Fruit fly (Drosophila melanogaster): ENCODE measurements around the gene CG9331.

CG9331 gene

DNA sequence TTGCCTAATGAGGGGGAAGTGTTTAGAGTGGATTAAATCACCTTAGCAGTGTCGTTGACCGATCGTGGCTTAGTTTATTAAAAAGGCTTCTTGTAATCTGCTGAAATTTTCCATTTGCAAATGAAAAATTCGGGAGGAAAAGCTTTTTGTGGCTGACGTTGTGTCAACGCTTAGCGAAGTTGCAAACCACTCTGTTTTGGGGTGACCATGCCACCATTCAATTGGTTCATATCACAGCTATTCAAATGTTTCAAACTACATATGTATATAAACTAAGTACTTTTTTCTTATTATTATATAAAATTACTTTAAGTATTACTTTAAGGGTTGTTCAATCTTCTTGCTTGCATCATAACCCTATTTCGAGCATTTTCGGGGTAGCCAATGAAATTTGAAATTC is 29.0 kb downstream of the CG9331 start (continued):
- TF ChIP-seq cg (GFP tag; optimal IDR thresholded peaks at IDR 0.05) (peak; percentile 36), Med (GFP tag) (peak; percentile 39), Dip2 (GFP tag; IDR thresholded peaks at IDR 0.05) (no peak), ro (GFP tag; IDR thresholded peaks at IDR 0.05) (no peak), Ets97D (GFP tag; optimal IDR thresholded peaks at IDR 0.05) (no peak), kni (GFP tag; optimal IDR thresholded peaks at IDR 0.05) (no peak)

DNA sequence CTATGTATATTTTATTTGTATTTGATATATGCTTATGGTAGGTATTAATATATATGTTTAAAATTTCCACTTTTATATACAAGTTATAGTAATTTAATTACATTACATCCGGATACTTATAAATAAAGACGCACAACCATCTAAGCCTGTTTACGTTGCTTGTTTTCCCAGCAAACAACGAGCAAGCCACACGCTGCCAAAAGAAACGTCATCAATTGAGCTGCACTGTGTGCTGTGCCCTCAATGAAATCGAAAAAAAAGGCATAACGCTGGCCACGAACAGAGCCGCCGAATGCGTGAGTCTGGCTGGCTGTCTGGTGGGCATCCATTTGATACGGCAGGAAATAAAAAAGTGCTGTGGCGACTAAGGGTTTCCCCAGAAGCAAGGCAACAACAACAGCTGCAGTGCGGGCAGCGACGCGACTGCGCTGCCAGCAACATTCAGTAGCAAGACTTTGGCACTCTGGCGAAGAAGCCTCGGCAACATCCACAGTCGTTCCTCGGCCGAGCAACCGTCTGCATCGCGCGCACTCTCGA is 29.5 kb downstream of the CG9331 start, which contains the start of gene twit:
Gene twit, plus strand, starts transcription at position 487 of the 537 bp plus-strand sequence.
- TF ChIP-seq MESR4 (GFP tag; optimal IDR thresholded peaks at IDR 0.05) (no peak), CG4707 (GFP tag; optimal IDR thresholded peaks at IDR 0.05) (peak; percentile 17), Ets65A (GFP tag) (peak; percentile 52), CG6654 (GFP tag; optimal IDR thresholded peaks at IDR 0.05) (no peak), Fer3 (tag; optimal IDR thresholded peaks at IDR 0.05) (no peak), CG9817 (tag; optimal IDR thresholded peaks at IDR 0.05) (no peak), CG17359 (tag; optimal IDR thresholded peaks at IDR 0.05) (peak; percentile 14), Ets97D (GFP tag; optimal IDR thresholded peaks at IDR 0.05) (no peak), sqz (GFP tag; optimal IDR thresholded peaks at IDR 0.05) (no peak), CG18011 (GFP tag; optimal IDR thresholded peaks at IDR 0.05) (no peak), CG11695 (GFP tag; IDR thresholded peaks at IDR 0.05) (no peak), Mrtf (GFP tag; IDR thresholded peaks at IDR 0.05) (no peak), ATbp (GFP tag; optimal IDR thresholded peaks at IDR 0.05) (peak; percentile 77), dan (GFP tag; IDR thresholded peaks at IDR 0.05) (no peak), sug (tag; optimal IDR thresholded peaks at IDR 0.05) (no peak), CG11504 (tag; optimal IDR thresholded peaks at IDR 0.05) (peak; percentile 41), exex (tag; optimal IDR thresholded peaks at IDR 0.05) (no peak), ranshi (GFP tag; IDR thresholded peaks at IDR 0.05) (no peak), sens (GFP tag) (no peak), otp (GFP tag; IDR thresholded peaks at IDR 0.05) (no peak), fd96Cb (tag; optimal IDR thresholded peaks at IDR 0.05) (no peak), Eip74EF (GFP tag; optimal IDR thresholded peaks at IDR 0.05) (no peak), nom (GFP tag; optimal IDR thresholded peaks at IDR 0.05) (no peak), CG15514 (GFP tag; optimal IDR thresholded peaks at IDR 0.05) (no peak), ken (GFP tag; IDR thresholded peaks at IDR 0.05) (no peak), pfk (GFP tag; optimal IDR thresholded peaks at IDR 0.05) (no peak), Dad (GFP tag; optimal IDR thresholded peaks at IDR 0.05) (no peak), CG11723 (GFP tag; optimal IDR thresholded peaks at IDR 0.05) (no peak), row (GFP tag; IDR thresholded peaks at IDR 0.05) (no peak), wek (GFP tag; optimal IDR thresholded peaks at IDR 0.05) (peak; percentile 1), CG7839 (tag; optimal IDR thresholded peaks at IDR 0.05) (no peak), Med (GFP tag) (peak; percentile 44), CG9876 (GFP tag; optimal IDR thresholded peaks at IDR 0.05) (no peak), HLH3B (GFP tag; IDR thresholded peaks at IDR 0.05) (no peak), Jarid2 (GFP tag; optimal IDR thresholded peaks at IDR 0.05) (no peak), H15 (GFP tag; IDR thresholded peaks at IDR 0.05) (no peak), Bdp1 (GFP tag; optimal IDR thresholded peaks at IDR 0.05) (no peak), Ptx1 (GFP tag; IDR thresholded peaks at IDR 0.05) (0 out of 2 replicates have a peak, but pooled peaks have one; percentile 8), Awh (GFP tag; IDR thresholded peaks at IDR 0.05) (no peak), gcm (GFP tag; optimal IDR thresholded peaks at IDR 0.05) (peak; percentile 12), Sox102F (GFP tag; optimal IDR thresholded peaks at IDR 0.05) (peak; percentile 20), toy (GFP tag; IDR thresholded peaks at IDR 0.05) (no peak), D19B (GFP tag; optimal IDR thresholded peaks at IDR 0.05) (no peak), crp (GFP tag; optimal IDR thresholded peaks at IDR 0.05) (no peak), fd3F (GFP tag; optimal IDR thresholded peaks at IDR 0.05) (no peak)

Data from whole organism, embryonic.